Fruit fly (Drosophila melanogaster) whole organism, prepupa: ENCODE measurements around the gene CG6420.

Experiments used
- Blimp-1 ChIP-seq: fragments of 200-800 bp; sonication (Bioruptor generic); optimal IDR thresholded peaks from 3 replicates; lab custom pipeline; 2017; ENCODE audit warnings: missing biosample characterization, missing genetic modification characterization, mild to moderate bottlenecking, moderate library complexity, missing genetic modification reagents
- CG10631 ChIP-seq: fragments of 200-800 bp; sonication (Bioruptor generic); optimal IDR thresholded peaks from 2 replicates; lab custom pipeline; 2016; ENCODE audit warnings: missing biosample characterization, missing genetic modification characterization
- CG11294 ChIP-seq: fragments of 200-800 bp; sonication (Bioruptor generic); IDR thresholded peaks from 2 replicates; pipeline ENCODE4 v1.3.6; 2022; ENCODE audit warnings: missing biosample characterization, missing genetic modification characterization
- CG11762 ChIP-seq: fragments of 200-800 bp; sonication (Bioruptor generic); optimal IDR thresholded peaks from 3 replicates; lab custom pipeline; 2016; ENCODE audit warnings: missing biosample characterization, missing genetic modification characterization; ENCODE audit not compliant: insufficient read depth
- CG15336 ChIP-seq: fragments of 200-800 bp; sonication (Bioruptor generic); IDR thresholded peaks from 2 replicates; pipeline ENCODE4 v1.3.6; 2022; ENCODE audit warnings: missing biosample characterization, missing genetic modification characterization
- CG3032 ChIP-seq: fragments of 200-800 bp; optimal IDR thresholded peaks from 2 replicates; lab custom pipeline; 2019; ENCODE audit warnings: missing biosample characterization, mild to moderate bottlenecking, missing genetic modification characterization, moderate library complexity
- CG31627 ChIP-seq: fragments of 200-800 bp; sonication (Bioruptor generic); optimal IDR thresholded peaks from 3 replicates; lab custom pipeline; 2016; ENCODE audit warnings: missing biosample characterization, missing genetic modification characterization
- CG32006 ChIP-seq: fragments of 200-800 bp; sonication (Bioruptor generic); optimal IDR thresholded peaks from 3 replicates; lab custom pipeline; 2017; ENCODE audit warnings: missing biosample characterization, mild to moderate bottlenecking, missing genetic modification characterization
- CG6163 ChIP-seq: fragments of 200-800 bp; sonication (Bioruptor generic); IDR thresholded peaks from 3 replicates; pipeline ENCODE4 v1.3.6; 2022; ENCODE audit warnings: missing biosample characterization, missing genetic modification characterization
- CG6276 ChIP-seq: fragments of 200-800 bp; sonication (Bioruptor generic); optimal IDR thresholded peaks from 2 replicates; lab custom pipeline; 2017; ENCODE audit warnings: missing biosample characterization, mild to moderate bottlenecking, missing genetic modification characterization
- CG6792 ChIP-seq: fragments of 200-800 bp; sonication (Bioruptor generic); optimal IDR thresholded peaks from 3 replicates; lab custom pipeline; 2016; ENCODE audit warnings: missing biosample characterization, missing genetic modification characterization
- CG6854 ChIP-seq: fragments of 200-800 bp; sonication (Bioruptor generic); optimal IDR thresholded peaks from 2 replicates; lab custom pipeline; 2017; ENCODE audit warnings: missing biosample characterization, mild to moderate bottlenecking, missing genetic modification characterization
- CG7368 ChIP-seq: fragments of 200-800 bp; sonication (Bioruptor generic); optimal IDR thresholded peaks from 3 replicates; lab custom pipeline; 2016; ENCODE audit warnings: missing biosample characterization, missing genetic modification characterization
- CG8319 ChIP-seq: fragments of 200-800 bp; sonication (Bioruptor generic); optimal IDR thresholded peaks from 3 replicates; lab custom pipeline; 2016; ENCODE audit warnings: missing biosample characterization, missing genetic modification characterization
- CG8632 ChIP-seq: fragments of 200-800 bp; sonication (Bioruptor generic); optimal IDR thresholded peaks from 3 replicates; lab custom pipeline; 2016; ENCODE audit warnings: missing biosample characterization, missing genetic modification characterization
- CG9139 ChIP-seq: fragments of 200-800 bp; sonication (Bioruptor generic); optimal IDR thresholded peaks from 3 replicates; lab custom pipeline; 2017; ENCODE audit warnings: missing biosample characterization, mild to moderate bottlenecking, missing genetic modification characterization
- Eip75B ChIP-seq: fragments of 200-800 bp; sonication (Bioruptor generic); optimal IDR thresholded peaks from 3 replicates; lab custom pipeline; 2016; ENCODE audit warnings: missing biosample characterization, missing genetic modification characterization
- Eip78C ChIP-seq: fragments of 200-800 bp; sonication (Bioruptor generic); peaks from one replicate; lab custom pipeline; 2016; ENCODE audit warnings: missing biosample characterization, missing genetic modification characterization
- Eip93F ChIP-seq: fragments of 200-800 bp; sonication (Bioruptor generic); optimal IDR thresholded peaks from 2 replicates; lab custom pipeline; 2016; ENCODE audit warnings: missing biosample characterization, mild to moderate bottlenecking, missing genetic modification characterization
- Ets21C ChIP-seq: fragments of 200-800 bp; sonication (Bioruptor generic); optimal IDR thresholded peaks from 3 replicates; lab custom pipeline; 2016; ENCODE audit warnings: missing biosample characterization, missing genetic modification characterization
- Ets96B ChIP-seq: fragments of 200-800 bp; optimal IDR thresholded peaks from 2 replicates; lab custom pipeline; 2019; ENCODE audit warnings: missing biosample characterization, mild to moderate bottlenecking, missing genetic modification characterization, moderate library complexity
- Gug ChIP-seq: fragments of 200-800 bp; sonication (Bioruptor generic); IDR thresholded peaks from 2 replicates; pipeline ENCODE4 v1.3.6; 2022; ENCODE audit warnings: missing biosample characterization, missing genetic modification characterization
- Hr38 ChIP-seq: sonication (Bioruptor generic); optimal IDR thresholded peaks from 2 replicates; lab custom pipeline; 2016; ENCODE audit warnings: missing biosample characterization, missing genetic modification characterization
- Hr39 ChIP-seq: fragments of 200-800 bp; sonication (Bioruptor generic); optimal IDR thresholded peaks from 2 replicates; lab custom pipeline; 2016; ENCODE audit warnings: missing biosample characterization, missing genetic modification characterization
- Hr4 ChIP-seq: fragments of 200-800 bp; sonication (Bioruptor generic); optimal IDR thresholded peaks from 3 replicates; lab custom pipeline; 2016; ENCODE audit warnings: missing biosample characterization, missing genetic modification characterization
- Lpt ChIP-seq: fragments of 200-800 bp; sonication (Bioruptor generic); optimal IDR thresholded peaks from 3 replicates; lab custom pipeline; 2016; ENCODE audit warnings: missing biosample characterization, missing genetic modification characterization
- Met ChIP-seq: fragments of 200-800 bp; sonication (Bioruptor generic); optimal IDR thresholded peaks from 3 replicates; lab custom pipeline; 2016; ENCODE audit warnings: missing biosample characterization, missing genetic modification characterization
- OdsH ChIP-seq: fragments of 200-800 bp; sonication (Bioruptor generic); optimal IDR thresholded peaks from 3 replicates; lab custom pipeline; 2016; ENCODE audit warnings: missing biosample characterization, missing genetic modification characterization
- Smox ChIP-seq: fragments of 200-800 bp; sonication (Bioruptor generic); optimal IDR thresholded peaks from 3 replicates; lab custom pipeline; 2016; ENCODE audit warnings: missing biosample characterization, missing genetic modification characterization
- Sox14 ChIP-seq: fragments of 200-800 bp; sonication (Bioruptor generic); optimal IDR thresholded peaks from 3 replicates; lab custom pipeline; 2016; ENCODE audit warnings: missing biosample characterization, missing genetic modification characterization
- Sox15 ChIP-seq: fragments of 200-800 bp; sonication (Bioruptor generic); optimal IDR thresholded peaks from 3 replicates; lab custom pipeline; 2016; ENCODE audit warnings: missing biosample characterization, missing genetic modification characterization
- achi ChIP-seq: fragments of 200-800 bp; sonication (Bioruptor generic); optimal IDR thresholded peaks from 3 replicates; lab custom pipeline; 2016; ENCODE audit warnings: missing biosample characterization, missing genetic modification characterization
- acj6 ChIP-seq: fragments of 200-800 bp; sonication (Bioruptor generic); optimal IDR thresholded peaks from 3 replicates; lab custom pipeline; 2016; ENCODE audit warnings: missing biosample characterization, missing genetic modification characterization
- cyc ChIP-seq: fragments of 200-800 bp; sonication (Bioruptor generic); optimal IDR thresholded peaks from 3 replicates; lab custom pipeline; 2016; ENCODE audit warnings: missing biosample characterization, missing genetic modification characterization
- dsx ChIP-seq: fragments of 200-800 bp; optimal IDR thresholded peaks from 3 replicates; lab custom pipeline; 2019; ENCODE audit warnings: missing biosample characterization, mild to moderate bottlenecking, missing genetic modification characterization, moderate library complexity; ENCODE audit not compliant: poor library complexity, severe bottlenecking
- eg ChIP-seq: fragments of 200-800 bp; sonication (Bioruptor generic); IDR thresholded peaks from 3 replicates; pipeline ENCODE4 v1.3.6; 2022; ENCODE audit warnings: missing biosample characterization, missing genetic modification characterization
- esn ChIP-seq: fragments of 200-800 bp; sonication (Bioruptor generic); optimal IDR thresholded peaks from 2 replicates; lab custom pipeline; 2016; ENCODE audit warnings: missing biosample characterization, mild to moderate bottlenecking, missing genetic modification characterization, moderate library complexity
- fd59A ChIP-seq: fragments of 200-800 bp; sonication (Bioruptor generic); optimal IDR thresholded peaks from 2 replicates; lab custom pipeline; 2017; ENCODE audit warnings: missing biosample characterization, mild to moderate bottlenecking, missing genetic modification characterization, missing genetic modification reagents
- fkh ChIP-seq: fragments of 200-800 bp; sonication (Bioruptor generic); optimal IDR thresholded peaks from 3 replicates; lab custom pipeline; 2017; ENCODE audit warnings: missing biosample characterization, mild to moderate bottlenecking, missing genetic modification characterization, moderate library complexity
- lz ChIP-seq: fragments of 200-800 bp; sonication (Bioruptor generic); optimal IDR thresholded peaks from 3 replicates; lab custom pipeline; 2016; ENCODE audit warnings: missing biosample characterization, missing genetic modification characterization
- net ChIP-seq: fragments of 200-800 bp; sonication (Bioruptor generic); optimal IDR thresholded peaks from 3 replicates; lab custom pipeline; 2016; ENCODE audit warnings: missing biosample characterization, missing genetic modification characterization
- pdm3 ChIP-seq: fragments of 200-800 bp; sonication (Bioruptor generic); optimal IDR thresholded peaks from 3 replicates; lab custom pipeline; 2016; ENCODE audit warnings: missing biosample characterization, missing genetic modification characterization
- salr ChIP-seq, 2 experiments: fragments of 200-800 bp; sonication (Bioruptor generic); optimal IDR thresholded peaks; 3 replicates each; lab custom pipeline; 2016 to 2018; ENCODE audit warnings: missing biosample characterization in 2 of 2, missing genetic modification characterization in 2 of 2, mild to moderate bottlenecking in 1 of 2
- spab ChIP-seq: fragments of 200-800 bp; sonication (Bioruptor generic); optimal IDR thresholded peaks from 2 replicates; lab custom pipeline; 2017; ENCODE audit warnings: missing biosample characterization, mild to moderate bottlenecking, missing genetic modification characterization, missing genetic modification reagents
- ss ChIP-seq, 2 experiments: fragments of 200-800 bp; sonication (Bioruptor generic); optimal IDR thresholded peaks; 2 replicates in 1 of 2; 3 replicates in 1 of 2; lab custom pipeline; 2017 to 2018; ENCODE audit warnings: mild to moderate bottlenecking in 2 of 2, missing biosample characterization in 2 of 2, missing genetic modification characterization in 2 of 2, moderate library complexity in 1 of 2
- svp ChIP-seq: fragments of 200-800 bp; sonication (Bioruptor generic); peaks from one replicate; lab custom pipeline; 2016; ENCODE audit warnings: missing biosample characterization, missing genetic modification characterization
- topi ChIP-seq: fragments of 200-800 bp; sonication (Bioruptor generic); optimal IDR thresholded peaks from 3 replicates; lab custom pipeline; 2016; ENCODE audit warnings: missing biosample characterization, missing genetic modification characterization
- vri ChIP-seq: fragments of 200-800 bp; sonication (Bioruptor generic); optimal IDR thresholded peaks from 3 replicates; lab custom pipeline; 2016; ENCODE audit warnings: missing biosample characterization, mild to moderate bottlenecking, missing genetic modification characterization

Gene CG6420

dm6 chr3R:26717295-26717694 lies 7.7 kb downstream of the CG6420 start, which contains the start of gene CG6425 (continued):
- TF ChIP-seq Hr39 (peak; percentile 41), spab (GFP tag; lab: Kevin White, UChicago) (no peak), Met (no peak), Hr38 (no peak), salr (GFP tag; optimal IDR thresholded peaks at IDR 0.05; lab: Kevin White, UChicago) (peak in 1 of 2 experiments; percentile 22), Sox14 (peak; percentile 30), CG8319 (GFP tag; lab: Kevin White, UChicago) (no peak), topi (peak; percentile 23), eg (no peak), CG11294 (GFP tag; lab: Robert Waterston, UW) (no peak), net (GFP tag; lab: Kevin White, UChicago) (no peak), esn (GFP tag; lab: Kevin White, UChicago) (peak; percentile 32), dsx (no peak), CG32006 (peak; percentile 41), vri (no peak), CG15336 (peak; percentile 24; the same call in 1 of the 2 replicates), achi (GFP tag; lab: Kevin White, UChicago) (no peak), Ets96B (no peak), CG11762 (GFP tag; lab: Kevin White, UChicago) (no peak), CG3032 (tag; lab: Kevin White, UChicago) (peak; percentile 44), cyc (peak; percentile 38)

dm6 chr3R:26714109-26714576 lies 10.9 kb downstream of the CG6420 start, which contains the start of gene amon:
Gene amon, minus strand, starts transcription at chr3R:26714159.
- TF ChIP-seq CG15336: peak; percentile 96
- peak; percentile 95 for TF ChIP-seq net (GFP tag; lab: Kevin White, UChicago)
- peak; percentile 98 for TF ChIP-seq CG11294 (GFP tag; lab: Robert Waterston, UW)
- TF ChIP-seq OdsH (GFP tag; lab: Kevin White, UChicago): peak; percentile 95
- peak; percentile 71 for TF ChIP-seq Hr38
- TF ChIP-seq CG11762 (GFP tag; lab: Kevin White, UChicago): peak; percentile 94
- TF ChIP-seq Met: peak; percentile 95
- peak; percentile 97 for TF ChIP-seq CG10631 (GFP tag; lab: Kevin White, UChicago)
- TF ChIP-seq esn (GFP tag; lab: Kevin White, UChicago): peak; percentile 95
- peak; percentile 96 for TF ChIP-seq lz (GFP tag; lab: Kevin White, UChicago)
- peak; percentile 90 for TF ChIP-seq CG6854 (GFP tag; lab: Kevin White, UChicago)
- TF ChIP-seq CG6792 (GFP tag; lab: Kevin White, UChicago): peak; percentile 97
- peak; percentile 97 for TF ChIP-seq Eip75B (GFP tag; lab: Kevin White, UChicago)
- TF ChIP-seq CG6276 (GFP tag; lab: Kevin White, UChicago): peak; percentile 95
- TF ChIP-seq Ets96B: peak; percentile 96
- TF ChIP-seq fkh (GFP tag; lab: Kevin White, UChicago): peak; percentile 89
- TF ChIP-seq Gug: peak; percentile 97
- peak; percentile 98 for TF ChIP-seq Eip78C (GFP tag; lab: Kevin White, UChicago)
- TF ChIP-seq cyc: peak; percentile 97
- peak; percentile 95 for TF ChIP-seq CG8319 (GFP tag; lab: Kevin White, UChicago)
- peak; percentile 93 for TF ChIP-seq fd59A (GFP tag; lab: Kevin White, UChicago)
- peak; percentile 88 for TF ChIP-seq Lpt (GFP tag; lab: Kevin White, UChicago)
- TF ChIP-seq CG32006: peak; percentile 96
- peak; percentile 94 for TF ChIP-seq Sox15 (GFP tag; lab: Kevin White, UChicago)
- peak; percentile 92 for TF ChIP-seq Smox (GFP tag; lab: Kevin White, UChicago)
- TF ChIP-seq dsx: peak; percentile 94
- peak; percentile 95 for TF ChIP-seq CG9139 (GFP tag; lab: Kevin White, UChicago)
- TF ChIP-seq Eip93F (GFP tag; lab: Kevin White, UChicago): peak; percentile 68
- TF ChIP-seq Ets21C (GFP tag; lab: Kevin White, UChicago): peak; percentile 95
- peak; percentile 97 for TF ChIP-seq svp (GFP tag; lab: Kevin White, UChicago)
- TF ChIP-seq acj6 (GFP tag; lab: Kevin White, UChicago): peak; percentile 95
- TF ChIP-seq ss (GFP tag; optimal IDR thresholded peaks at IDR 0.05; lab: Kevin White, UChicago): peak; percentile 94 to 95
- peak; percentile 90 for TF ChIP-seq vri
- peak; percentile 97 for TF ChIP-seq Hr4 (GFP tag; lab: Kevin White, UChicago)
- peak; percentile 96 for TF ChIP-seq Hr39
- peak; percentile 94 for TF ChIP-seq achi (GFP tag; lab: Kevin White, UChicago)
- TF ChIP-seq spab (GFP tag; lab: Kevin White, UChicago): peak; percentile 96
- TF ChIP-seq Sox14: peak; percentile 95
- peak; percentile 78 for TF ChIP-seq Blimp-1 (GFP tag; lab: Kevin White, UChicago)
- peak; percentile 97 for TF ChIP-seq CG7368 (GFP tag; lab: Kevin White, UChicago)
- peak; percentile 98 for TF ChIP-seq CG6163 (GFP tag; lab: Robert Waterston, UW)
- TF ChIP-seq CG31627 (GFP tag; lab: Kevin White, UChicago): peak; percentile 96
- peak; percentile 96 for TF ChIP-seq pdm3 (GFP tag; lab: Kevin White, UChicago)
- TF ChIP-seq CG8632 (GFP tag; lab: Kevin White, UChicago): peak; percentile 91
